Worm (Caenorhabditis elegans) whole organism, young adult: ENCODE results near the gene mtrr-1.
A peak's percentile ranks its signal among the peaks of the same experiment; 100 is the strongest.

ENCODE experiments used
- B0019.2 ChIP-seq: fragments of 200-800 bp; sonication (Bioruptor generic); conservative IDR thresholded peaks from 2 replicates; pipeline ENCODE4 v1.3.6; 2022; ENCODE audit warnings: missing genetic modification reagents, missing genetic modification characterization, missing compliant biosample characterization
- B0035.1 ChIP-seq: sonication (generic microtip); optimal IDR thresholded peaks from 2 replicates; lab custom pipeline; 2016; ENCODE audit warnings: missing genetic modification characterization, mild to moderate bottlenecking, missing compliant biosample characterization, missing genotype, missing genetic modification reagents
- B0336.3 ChIP-seq: fragments of 200-800 bp; sonication (Bioruptor generic); IDR thresholded peaks from 2 replicates; pipeline ENCODE4 v1.3.6; 2022; ENCODE audit warnings: missing genetic modification characterization, missing compliant biosample characterization
- C17E4.6 ChIP-seq: fragments of 200-800 bp; sonication (Bioruptor generic); IDR thresholded peaks from 2 replicates; pipeline ENCODE4 v1.3.6; 2022; ENCODE audit warnings: missing genetic modification reagents, missing genetic modification characterization, missing compliant biosample characterization
- F10E7.11 ChIP-seq: sonication (generic microtip); optimal IDR thresholded peaks from 2 replicates; lab custom pipeline; 2017; ENCODE audit warnings: mild to moderate bottlenecking, missing genetic modification characterization, moderate library complexity, missing compliant biosample characterization
- F37B4.10 ChIP-seq: fragments of 200-800 bp; sonication (Bioruptor generic); IDR thresholded peaks from 2 replicates; pipeline ENCODE4 v1.3.6; 2022; ENCODE audit warnings: missing genetic modification characterization, missing compliant biosample characterization
- F55B11.4 ChIP-seq: sonication (generic microtip); optimal IDR thresholded peaks from 2 replicates; lab custom pipeline; 2016; ENCODE audit warnings: missing compliant biosample characterization, missing genetic modification characterization, borderline replicate concordance; ENCODE audit not compliant: insufficient read depth
- K12H6.12 ChIP-seq: fragments of 200-800 bp; sonication (Bioruptor generic); optimal IDR thresholded peaks from 2 replicates; lab custom pipeline; 2018; ENCODE audit warnings: mild to moderate bottlenecking, missing genetic modification characterization, missing compliant biosample characterization
- T07F8.4 ChIP-seq: sonication (generic microtip); optimal IDR thresholded peaks from 2 replicates; lab custom pipeline; 2016; ENCODE audit warnings: mild to moderate bottlenecking, missing genetic modification characterization, moderate library complexity, missing compliant biosample characterization
- Y53F4B.3 ChIP-seq: fragments of 200-800 bp; sonication (Bioruptor generic); IDR thresholded peaks from 2 replicates; pipeline ENCODE4 v1.3.6; 2022; ENCODE audit warnings: missing genetic modification reagents, missing genetic modification characterization, missing compliant biosample characterization
- Y95B8A.8 ChIP-seq: fragments of 200-800 bp; sonication (Bioruptor generic); IDR thresholded peaks from 2 replicates; pipeline ENCODE4 v1.3.6; 2022; ENCODE audit warnings: missing genetic modification reagents, missing genetic modification characterization, missing compliant biosample characterization
- akir-1 ChIP-seq: fragments of 200-800 bp; sonication (Bioruptor generic); optimal IDR thresholded peaks from 2 replicates; lab custom pipeline; 2018; ENCODE audit warnings: mild to moderate bottlenecking, missing genetic modification characterization, moderate library complexity, missing compliant biosample characterization
- aptf-2 ChIP-seq: fragments of 200-800 bp; sonication (Bioruptor generic); conservative IDR thresholded peaks from 2 replicates; pipeline ENCODE4 v1.3.6; 2022; ENCODE audit warnings: missing genetic modification reagents, missing genetic modification characterization, missing compliant biosample characterization
- attf-6 ChIP-seq: fragments of 200-800 bp; sonication (Bioruptor generic); IDR thresholded peaks from 2 replicates; pipeline ENCODE4 v1.3.6; 2022; ENCODE audit warnings: missing genetic modification reagents, missing genetic modification characterization, missing compliant biosample characterization
- bed-2 ChIP-seq: fragments of 200-800 bp; sonication (Bioruptor generic); IDR thresholded peaks from 2 replicates; pipeline ENCODE4 v1.3.6; 2022; ENCODE audit warnings: missing genetic modification reagents, missing genetic modification characterization, missing compliant biosample characterization
- cebp-2 ChIP-seq: fragments of 200-800 bp; sonication (Bioruptor generic); IDR thresholded peaks from 2 replicates; pipeline ENCODE4 v1.3.6; 2022; ENCODE audit warnings: missing genetic modification characterization, missing compliant biosample characterization
- ceh-27 ChIP-seq: fragments of 200-800 bp; sonication (Bioruptor generic); optimal IDR thresholded peaks from 2 replicates; lab custom pipeline; 2018; ENCODE audit warnings: mild to moderate bottlenecking, missing genetic modification characterization, moderate library complexity, missing compliant biosample characterization
- dox-1 ChIP-seq: fragments of 200-800 bp; sonication (Bioruptor generic); IDR thresholded peaks from 2 replicates; pipeline ENCODE4 v1.3.6; 2022; ENCODE audit warnings: missing genetic modification reagents, missing genetic modification characterization, missing compliant biosample characterization
- efl-1 ChIP-seq: fragments of 150-350 bp; optimal IDR thresholded peaks from 2 replicates; lab custom pipeline; 2014; ENCODE audit warnings: missing biosample characterization, missing genetic modification reagents, missing genetic modification characterization
- egrh-3 ChIP-seq: fragments of 200-800 bp; sonication (Bioruptor generic); IDR thresholded peaks from 2 replicates; pipeline ENCODE4 v1.3.6; 2022; ENCODE audit warnings: missing genetic modification reagents, missing genetic modification characterization, missing compliant biosample characterization
- gei-17 ChIP-seq: fragments of 200-800 bp; sonication (Bioruptor generic); optimal IDR thresholded peaks from 2 replicates; lab custom pipeline; 2018; ENCODE audit warnings: mild to moderate bottlenecking, missing genetic modification characterization, missing compliant biosample characterization
- hlh-12 ChIP-seq: sonication (generic microtip); optimal IDR thresholded peaks from 2 replicates; lab custom pipeline; 2016; ENCODE audit warnings: missing genetic modification characterization, missing compliant biosample characterization
- let-607 ChIP-seq, 2 experiments: fragments of 200-800 bp in 1 of 2; sonication (Bioruptor generic) in 1 of 2; sonication (generic microtip) in 1 of 2; optimal IDR thresholded peaks; 2 replicates each; lab custom pipeline; 2016 to 2018; ENCODE audit warnings: mild to moderate bottlenecking in 2 of 2, missing compliant biosample characterization in 2 of 2, missing genetic modification characterization in 2 of 2, moderate library complexity in 2 of 2, missing genotype in 1 of 2
- lin-26 ChIP-seq: fragments of 200-800 bp; sonication (Bioruptor generic); IDR thresholded peaks from 2 replicates; pipeline ENCODE4 v1.3.6; 2022; ENCODE audit warnings: missing genetic modification reagents, missing genetic modification characterization, missing compliant biosample characterization
- lin-35 ChIP-seq, 3 experiments: fragments of 150-350 bp in 2 of 3; sonication (generic microtip) in 1 of 3; optimal IDR thresholded peaks; 2 replicates each; lab custom pipeline; 2014 to 2018; ENCODE audit warnings: missing biosample characterization in 3 of 3, missing genetic modification characterization in 3 of 3, missing genetic modification reagents in 3 of 3
- madf-10 ChIP-seq: sonication (generic microtip); optimal IDR thresholded peaks from 2 replicates; lab custom pipeline; 2016; ENCODE audit warnings: mild to moderate bottlenecking, missing genetic modification characterization, missing compliant biosample characterization
- madf-3 ChIP-seq: fragments of 200-800 bp; sonication (Bioruptor generic); IDR thresholded peaks from 2 replicates; pipeline ENCODE4 v1.3.6; 2022; ENCODE audit warnings: missing genetic modification reagents, missing genetic modification characterization, missing compliant biosample characterization
- madf-6 ChIP-seq: fragments of 200-800 bp; sonication (Bioruptor generic); IDR thresholded peaks from 2 replicates; pipeline ENCODE4 v1.3.6; 2022; ENCODE audit warnings: missing genetic modification reagents, missing genetic modification characterization, missing compliant biosample characterization
- mel-28 ChIP-seq: sonication (generic microtip); optimal IDR thresholded peaks from 2 replicates; lab custom pipeline; 2016; ENCODE audit warnings: borderline replicate concordance, mild to moderate bottlenecking, missing genetic modification characterization, missing compliant biosample characterization
- mxl-1 ChIP-seq: sonication (generic microtip); optimal IDR thresholded peaks from 2 replicates; lab custom pipeline; 2016; ENCODE audit warnings: missing genetic modification characterization, missing compliant biosample characterization
- nfya-2 ChIP-seq: fragments of 200-800 bp; sonication (Bioruptor generic); IDR thresholded peaks from 2 replicates; pipeline ENCODE4 v1.3.6; 2022; ENCODE audit warnings: missing genetic modification reagents, missing genetic modification characterization, missing compliant biosample characterization
- nfyb-1 ChIP-seq: fragments of 200-800 bp; sonication (Bioruptor generic); IDR thresholded peaks from 2 replicates; pipeline ENCODE4 v1.3.6; 2022; ENCODE audit warnings: missing genetic modification reagents, missing genetic modification characterization, missing compliant biosample characterization
- nhr-120 ChIP-seq: fragments of 200-800 bp; sonication (Bioruptor generic); IDR thresholded peaks from 2 replicates; pipeline ENCODE4 v1.3.6; 2022; ENCODE audit warnings: missing genetic modification characterization, missing compliant biosample characterization
- nhr-80 ChIP-seq: sonication (generic microtip); optimal IDR thresholded peaks from 2 replicates; lab custom pipeline; 2016; ENCODE audit warnings: missing genetic modification characterization, missing compliant biosample characterization
- nhr-90 ChIP-seq: sonication (generic microtip); optimal IDR thresholded peaks from 2 replicates; lab custom pipeline; 2016; ENCODE audit warnings: missing genotype, mild to moderate bottlenecking, missing genetic modification characterization, missing compliant biosample characterization
- sea-2 ChIP-seq: fragments of 200-800 bp; sonication (Bioruptor generic); IDR thresholded peaks from 2 replicates; pipeline ENCODE4 v1.3.6; 2022; ENCODE audit warnings: missing genetic modification characterization, missing compliant biosample characterization
- snpc-1.1 ChIP-seq: sonication (generic microtip); optimal IDR thresholded peaks from 2 replicates; lab custom pipeline; 2017; ENCODE audit warnings: missing genetic modification characterization, mild to moderate bottlenecking, missing compliant biosample characterization, antibody characterized with exemption, moderate library complexity, missing genotype, missing genetic modification reagents; ENCODE audit not compliant: insufficient read depth
- snpc-3.4 ChIP-seq: sonication (generic microtip); optimal IDR thresholded peaks from 2 replicates; lab custom pipeline; 2017; ENCODE audit warnings: missing genetic modification characterization, mild to moderate bottlenecking, missing compliant biosample characterization, antibody characterized with exemption, moderate library complexity, missing genotype, missing genetic modification reagents
- snpc-4 ChIP-seq, 5 experiments: fragments of 150-350 bp in 1 of 5; sonication (generic microtip) in 4 of 5; optimal IDR thresholded peaks; 2 replicates each; lab custom pipeline; 2014 to 2018; ENCODE audit warnings: missing genetic modification characterization in 5 of 5, missing biosample characterization in 3 of 5, antibody characterized with exemption in 2 of 5, mild to moderate bottlenecking in 2 of 5, missing compliant biosample characterization in 2 of 5, missing genotype in 2 of 5, moderate library complexity in 2 of 5, missing genetic modification reagents in 1 of 5
- tbp1 ChIP-seq: fragments of 200-800 bp; sonication (Bioruptor generic); optimal IDR thresholded peaks from 2 replicates; lab custom pipeline; 2018; ENCODE audit warnings: mild to moderate bottlenecking, missing genetic modification characterization, missing compliant biosample characterization
- unc-130 ChIP-seq: sonication (generic microtip); optimal IDR thresholded peaks from 2 replicates; lab custom pipeline; 2016; ENCODE audit warnings: missing genetic modification reagents, missing genetic modification characterization, missing compliant biosample characterization
- ztf-22 ChIP-seq: fragments of 200-800 bp; sonication (Bioruptor generic); optimal IDR thresholded peaks from 2 replicates; lab custom pipeline; 2018; ENCODE audit warnings: mild to moderate bottlenecking, missing genetic modification characterization, moderate library complexity, missing compliant biosample characterization
- ztf-26 ChIP-seq: sonication (generic microtip); optimal IDR thresholded peaks from 2 replicates; lab custom pipeline; 2017; ENCODE audit warnings: missing genetic modification characterization, missing compliant biosample characterization

The mtrr-1 gene

ce11 chrII:9310204-9310603 is 24.4 kb downstream of the mtrr-1 start, which contains the start of gene cam-1:
TSS of gene cam-1 (minus strand) at chrII:9310304.
- TF ChIP-seq dox-1 (no peak), nhr-80 (tag; lab: Kevin White, UChicago) (no peak), mel-28 (tag; lab: Kevin White, UChicago) (no peak), nhr-90 (tag; lab: Kevin White, UChicago) (no peak), attf-6 (GFP tag; lab: Robert Waterston, UW) (no peak), Y53F4B.3 (GFP tag; lab: Robert Waterston, UW) (no peak), sea-2 (GFP tag; lab: Robert Waterston, UW) (no peak), efl-1 (GFP tag; lab: Kevin White, UChicago) (no peak), bed-2 (GFP tag; lab: Robert Waterston, UW) (no peak), C17E4.6 (GFP tag; lab: Robert Waterston, UW) (no peak), mxl-1 (tag; lab: Kevin White, UChicago) (no peak), lin-26 (GFP tag; lab: Robert Waterston, UW) (no peak), unc-130 (no peak), nhr-120 (GFP tag; lab: Robert Waterston, UW) (no peak), ztf-26 (tag; lab: Kevin White, UChicago) (no peak), nfya-2 (GFP tag; lab: Robert Waterston, UW) (no peak), egrh-3 (GFP tag; lab: Robert Waterston, UW) (no peak), snpc-3.4 (tag; lab: Kevin White, UChicago) (no peak), akir-1 (no peak), madf-3 (no peak)
- TF ChIP-seq, all 124 proteins: peak for 0

- no peak for TF ChIP-seq K12H6.12
- no peak for TF ChIP-seq aptf-2 (GFP tag; lab: Robert Waterston, UW)
- no peak for TF ChIP-seq let-607 (tag; optimal IDR thresholded peaks at IDR 0.05; lab: Kevin White, UChicago)
- no peak for TF ChIP-seq F55B11.4 (tag; lab: Kevin White, UChicago)
Measured at ce11 chrII:9310794-9311193, 25.0 kb downstream of the mtrr-1 start.

ce11 chrII:9311702-9312101 is 25.9 kb downstream of the mtrr-1 start:
- TF ChIP-seq snpc-1.1 (tag; lab: Kevin White, UChicago) (no peak), ceh-27 (GFP tag; lab: Kevin White, UChicago) (peak; percentile 69), madf-3 (no peak)
- TF ChIP-seq, all 124 proteins: peak for 1

- TF ChIP-seq tbp1 (no peak), F37B4.10 (GFP tag; lab: Robert Waterston, UW) (no peak), gei-17 (GFP tag; lab: Kevin White, UChicago) (no peak)
Measured at ce11 chrII:9313335-9313734, 27.6 kb downstream of the mtrr-1 start.

ce11 chrII:9314733-9315132 is 29.0 kb downstream of the mtrr-1 start:
- TF ChIP-seq lin-35 (GFP tag; optimal IDR thresholded peaks at IDR 0.05; lab: Kevin White, UChicago), result no peak
- no peak for TF ChIP-seq madf-6
- no peak for TF ChIP-seq cebp-2 (GFP tag; lab: Robert Waterston, UW)
- TF ChIP-seq F10E7.11, result no peak
- TF ChIP-seq B0019.2 (GFP tag; lab: Robert Waterston, UW), result no peak
- TF ChIP-seq B0336.3 (GFP tag; lab: Robert Waterston, UW), result no peak
- TF ChIP-seq snpc-4 (GFP tag; optimal IDR thresholded peaks at IDR 0.05; lab: Kevin White, UChicago), result no peak
- no peak for TF ChIP-seq snpc-4 (tag; optimal IDR thresholded peaks at IDR 0.05; lab: Kevin White, UChicago)
- no peak for TF ChIP-seq ztf-22
- no peak for TF ChIP-seq hlh-12 (tag; lab: Kevin White, UChicago)
- TF ChIP-seq T07F8.4 (tag; lab: Kevin White, UChicago), result no peak
- no peak for TF ChIP-seq let-607 (tag; optimal IDR thresholded peaks at IDR 0.05; lab: Kevin White, UChicago)
- TF ChIP-seq Y95B8A.8 (GFP tag; lab: Robert Waterston, UW), result no peak
- no peak for TF ChIP-seq B0035.1
- no peak for TF ChIP-seq nfyb-1 (GFP tag; lab: Robert Waterston, UW)
- no peak for TF ChIP-seq madf-10 (tag; lab: Kevin White, UChicago)
